Worm (Caenorhabditis elegans): ENCODE measurements around the gene F55H2.7.
A peak's percentile ranks its signal among the peaks of the same experiment; 100 is the strongest.

ce11 chrIII:9483716-9484115 lies 32.3 kb downstream of the F55H2.7 start:
- TF ChIP-seq nhr-12 (tag; optimal IDR thresholded peaks at IDR 0.05) (no peak), lin-15B (tag; optimal IDR thresholded peaks at IDR 0.05) (peak; percentile 37), alr-1 (tag; optimal IDR thresholded peaks at IDR 0.05; ENCODE audit: borderline replicate concordance) (no peak), skn-1 (tag; optimal IDR thresholded peaks at IDR 0.05) (no peak), C34B4.2 (tag; optimal IDR thresholded peaks at IDR 0.05) (no peak), nhr-47 (tag; optimal IDR thresholded peaks at IDR 0.05) (no peak)

Measured in whole organism, L1 larva.